Worm (Caenorhabditis elegans) whole organism, L4 larva: Measurements from ENCODE around the gene C10E2.5.

ENCODE experiments used
- F10B5.3 ChIP-seq: sonication (generic microtip); optimal IDR thresholded peaks from 2 replicates; lab custom pipeline; 2016; ENCODE audit warnings: mild to moderate bottlenecking, missing genetic modification characterization, missing compliant biosample characterization
- F44E2.7 ChIP-seq: fragments of 200-800 bp; sonication (Bioruptor generic); IDR thresholded peaks from 2 replicates; pipeline ENCODE4 v2.1.2; 2022; ENCODE audit warnings: missing genetic modification characterization, missing compliant biosample characterization
- T20F7.1 ChIP-seq: fragments of 200-800 bp; sonication (Bioruptor generic); optimal IDR thresholded peaks from 2 replicates; lab custom pipeline; 2018; ENCODE audit warnings: mild to moderate bottlenecking, missing genetic modification characterization, missing compliant biosample characterization
- Y48G9A.11 ChIP-seq: fragments of 200-800 bp; sonication (Bioruptor generic); IDR thresholded peaks from 2 replicates; pipeline ENCODE4 v1.3.6; 2022; ENCODE audit warnings: missing genetic modification reagents, missing genetic modification characterization, missing compliant biosample characterization
- Y5F2A.4 ChIP-seq: fragments of 200-800 bp; sonication (Bioruptor generic); optimal IDR thresholded peaks from 2 replicates; lab custom pipeline; 2018; ENCODE audit warnings: mild to moderate bottlenecking, missing genetic modification characterization, missing compliant biosample characterization
- ZK546.5 ChIP-seq, 2 experiments: sonication (generic microtip); optimal IDR thresholded peaks; 2 replicates each; lab custom pipeline; 2017; ENCODE audit warnings: missing biosample characterization in 2 of 2, missing genetic modification characterization in 2 of 2
- aha-1 ChIP-seq: fragments of 150-350 bp; peaks from one replicate; lab custom pipeline; 2014; ENCODE audit warnings: missing biosample characterization, missing genetic modification characterization
- ceh-20 ChIP-seq: fragments of 200-800 bp; sonication (Bioruptor generic); IDR thresholded peaks from 2 replicates; pipeline ENCODE4 v1.3.6; 2022; ENCODE audit warnings: missing genetic modification reagents, missing genetic modification characterization, missing compliant biosample characterization
- ceh-32 ChIP-seq: sonication (generic microtip); optimal IDR thresholded peaks from 2 replicates; lab custom pipeline; 2016; ENCODE audit warnings: mild to moderate bottlenecking, missing genetic modification characterization, missing compliant biosample characterization; ENCODE audit not compliant: poor library complexity
- ceh-44 ChIP-seq: fragments of 200-800 bp; sonication (Bioruptor generic); IDR thresholded peaks from 2 replicates; pipeline ENCODE4 v1.3.6; 2022; ENCODE audit warnings: missing genetic modification reagents, missing genetic modification characterization, missing compliant biosample characterization
- ceh-82 ChIP-seq: sonication (generic microtip); optimal IDR thresholded peaks from 2 replicates; lab custom pipeline; 2017; ENCODE audit warnings: missing biosample characterization, missing genetic modification characterization
- daf-16 ChIP-seq, 3 experiments: sonication (generic microtip); optimal IDR thresholded peaks; 2 replicates each; lab custom pipeline; 2016 to 2017; ENCODE audit warnings: missing genetic modification characterization in 3 of 3, missing genetic modification reagents in 3 of 3, mild to moderate bottlenecking in 2 of 3, missing compliant biosample characterization in 2 of 3, missing biosample characterization in 1 of 3, moderate library complexity in 1 of 3
- daf-19 ChIP-seq: fragments of 200-800 bp; sonication (Bioruptor generic); conservative IDR thresholded peaks from 2 replicates; pipeline ENCODE4 v1.3.6; 2022; ENCODE audit warnings: missing genetic modification characterization, missing compliant biosample characterization
- daf-8 ChIP-seq: fragments of 200-800 bp; sonication (Bioruptor generic); IDR thresholded peaks from 2 replicates; pipeline ENCODE4 v1.3.6; 2022; ENCODE audit warnings: missing genetic modification characterization, missing compliant biosample characterization
- dmd-6 ChIP-seq: fragments of 200-800 bp; sonication (Bioruptor generic); IDR thresholded peaks from 2 replicates; pipeline ENCODE4 v1.3.6; 2022; ENCODE audit warnings: missing genetic modification reagents, missing genetic modification characterization, missing compliant biosample characterization
- dmd-9 ChIP-seq: fragments of 200-800 bp; sonication (Bioruptor generic); IDR thresholded peaks from 2 replicates; pipeline ENCODE4 v1.3.6; 2022; ENCODE audit warnings: missing genetic modification reagents, missing genetic modification characterization, missing compliant biosample characterization
- dve-1 ChIP-seq: sonication (generic microtip); optimal IDR thresholded peaks from 2 replicates; lab custom pipeline; 2017; ENCODE audit warnings: antibody characterized with exemption, mild to moderate bottlenecking, missing genetic modification characterization, missing compliant biosample characterization; ENCODE audit not compliant: insufficient read depth
- egl-43 ChIP-seq: fragments of 200-800 bp; sonication (Bioruptor generic); IDR thresholded peaks from 2 replicates; pipeline ENCODE4 v1.3.6; 2022; ENCODE audit warnings: missing genetic modification reagents, missing genetic modification characterization, missing compliant biosample characterization
- fkh-10 ChIP-seq: fragments of 150-350 bp; optimal IDR thresholded peaks from 2 replicates; lab custom pipeline; 2014; ENCODE audit warnings: missing biosample characterization, missing genetic modification reagents, missing genetic modification characterization
- hif-1 ChIP-seq, 2 experiments: sonication (generic microtip); optimal IDR thresholded peaks; 2 replicates each; lab custom pipeline; 2016 to 2017; ENCODE audit warnings: missing compliant biosample characterization in 2 of 2, missing genetic modification characterization in 2 of 2, missing genetic modification reagents in 2 of 2, missing genotype in 2 of 2, mild to moderate bottlenecking in 1 of 2
- hlh-11 ChIP-seq: fragments of 200-800 bp; sonication (Bioruptor generic); optimal IDR thresholded peaks from 2 replicates; lab custom pipeline; 2018; ENCODE audit warnings: mild to moderate bottlenecking, missing genetic modification characterization, missing compliant biosample characterization
- hlh-30 ChIP-seq: sonication (generic microtip); optimal IDR thresholded peaks from 2 replicates; lab custom pipeline; 2017; ENCODE audit warnings: antibody characterized with exemption, mild to moderate bottlenecking, missing genetic modification characterization, missing compliant biosample characterization; ENCODE audit not compliant: insufficient read depth
- jun-1 ChIP-seq: fragments of 150-350 bp; optimal IDR thresholded peaks from 2 replicates; lab custom pipeline; 2014; ENCODE audit warnings: missing biosample characterization, missing genetic modification reagents, missing genetic modification characterization
- lim-7 ChIP-seq: fragments of 200-800 bp; sonication (Bioruptor generic); IDR thresholded peaks from 2 replicates; pipeline ENCODE4 v1.3.6; 2022; ENCODE audit warnings: missing genetic modification characterization, missing compliant biosample characterization
- lin-1 ChIP-seq: fragments of 200-800 bp; sonication (Bioruptor generic); IDR thresholded peaks from 2 replicates; pipeline ENCODE4 v1.3.6; 2022; ENCODE audit warnings: missing genetic modification reagents, missing genetic modification characterization, missing compliant biosample characterization
- lin-13 ChIP-seq: fragments of 150-350 bp; optimal IDR thresholded peaks from 2 replicates; lab custom pipeline; 2014; ENCODE audit warnings: missing biosample characterization, missing genetic modification reagents, missing genetic modification characterization
- lin-38 ChIP-seq: fragments of 200-800 bp; sonication (Bioruptor generic); IDR thresholded peaks from 2 replicates; pipeline ENCODE4 v1.3.6; 2022; ENCODE audit warnings: missing genetic modification reagents, missing genetic modification characterization, missing compliant biosample characterization
- mdl-1 ChIP-seq, 2 experiments: fragments of 150-350 bp in 1 of 2; sonication (generic microtip) in 1 of 2; optimal IDR thresholded peaks; 2 replicates each; lab custom pipeline; 2014 to 2017; ENCODE audit warnings: missing biosample characterization in 2 of 2, missing genetic modification characterization in 2 of 2
- mep-1 ChIP-seq: fragments of 150-350 bp; sonication (generic microtip); optimal IDR thresholded peaks from 3 replicates; lab custom pipeline; 2014; ENCODE audit warnings: missing biosample characterization, missing genetic modification characterization
- mxl-3 ChIP-seq: fragments of 200-800 bp; sonication (Bioruptor generic); optimal IDR thresholded peaks from 2 replicates; lab custom pipeline; 2018; ENCODE audit warnings: mild to moderate bottlenecking, missing genetic modification characterization, missing compliant biosample characterization
- nhr-11 ChIP-seq: fragments of 150-350 bp; optimal IDR thresholded peaks from 2 replicates; lab custom pipeline; 2014; ENCODE audit warnings: missing biosample characterization, missing genetic modification characterization
- nhr-25 ChIP-seq: sonication (generic microtip); optimal IDR thresholded peaks from 2 replicates; lab custom pipeline; 2017; ENCODE audit warnings: missing genetic modification characterization, mild to moderate bottlenecking, missing compliant biosample characterization, antibody characterized with exemption, moderate library complexity, borderline replicate concordance; ENCODE audit not compliant: insufficient read depth
- nhr-42 ChIP-seq: fragments of 200-800 bp; sonication (Bioruptor generic); IDR thresholded peaks from 2 replicates; pipeline ENCODE4 v1.3.6; 2022; ENCODE audit warnings: missing genetic modification characterization, missing compliant biosample characterization
- nhr-48 ChIP-seq: sonication (generic microtip); optimal IDR thresholded peaks from 2 replicates; lab custom pipeline; 2016; ENCODE audit warnings: mild to moderate bottlenecking, missing genetic modification characterization, missing compliant biosample characterization
- nhr-77 ChIP-seq: fragments of 150-350 bp; optimal IDR thresholded peaks from 2 replicates; lab custom pipeline; 2014; ENCODE audit warnings: missing biosample characterization, missing genetic modification characterization
- pha-4 ChIP-seq, 2 experiments: fragments of 150-350 bp in 1 of 2; fragments of 200-800 bp in 1 of 2; sonication (Bioruptor generic) in 1 of 2; IDR thresholded peaks in 1 of 2; optimal IDR thresholded peaks in 1 of 2; 2 replicates each; pipeline versions ENCODE4 v1.3.6 to Lab custom; 2014 to 2022; ENCODE audit warnings: missing genetic modification characterization in 2 of 2, missing genetic modification reagents in 2 of 2, missing biosample characterization in 1 of 2, missing compliant biosample characterization in 1 of 2
- php-3 ChIP-seq: fragments of 200-800 bp; sonication (Bioruptor generic); IDR thresholded peaks from 2 replicates; pipeline ENCODE4 v1.3.6; 2022; ENCODE audit warnings: missing genetic modification reagents, missing genetic modification characterization, missing compliant biosample characterization
- pqm-1 ChIP-seq: sonication (generic microtip); optimal IDR thresholded peaks from 2 replicates; lab custom pipeline; 2017; ENCODE audit warnings: missing biosample characterization, missing genetic modification characterization
- spr-1 ChIP-seq: sonication (generic microtip); optimal IDR thresholded peaks from 2 replicates; lab custom pipeline; 2016; ENCODE audit warnings: mild to moderate bottlenecking, missing genetic modification characterization, missing compliant biosample characterization
- tra-1 ChIP-seq: fragments of 200-800 bp; sonication (Bioruptor generic); IDR thresholded peaks from 2 replicates; pipeline ENCODE4 v1.3.6; 2022; ENCODE audit warnings: missing genetic modification reagents, missing genetic modification characterization, missing compliant biosample characterization
- unc-130 ChIP-seq: sonication (generic microtip); optimal IDR thresholded peaks from 2 replicates; lab custom pipeline; 2016; ENCODE audit warnings: missing genetic modification reagents, missing genetic modification characterization, missing compliant biosample characterization
- unc-39 ChIP-seq: sonication (generic microtip); optimal IDR thresholded peaks from 2 replicates; lab custom pipeline; 2017; ENCODE audit warnings: missing biosample characterization, missing genetic modification characterization
- unc-62 ChIP-seq, 3 experiments: fragments of 150-350 bp in 1 of 3; sonication (generic microtip); optimal IDR thresholded peaks in 2 of 3; peaks in 1 of 3; 1 replicate in 1 of 3; 2 replicates in 2 of 3; lab custom pipeline; 2014 to 2017; ENCODE audit warnings: missing biosample characterization in 3 of 3, missing genetic modification characterization in 3 of 3, missing genetic modification reagents in 3 of 3, missing genotype in 1 of 3
- vab-7 ChIP-seq: fragments of 200-800 bp; sonication (Bioruptor generic); IDR thresholded peaks from 2 replicates; pipeline ENCODE4 v1.3.6; 2022; ENCODE audit warnings: missing genetic modification reagents, missing genetic modification characterization, missing compliant biosample characterization
- zag-1 ChIP-seq: fragments of 150-350 bp; optimal IDR thresholded peaks from 2 replicates; lab custom pipeline; 2014; ENCODE audit warnings: missing biosample characterization, missing genetic modification characterization

Gene C10E2.5

DNA sequence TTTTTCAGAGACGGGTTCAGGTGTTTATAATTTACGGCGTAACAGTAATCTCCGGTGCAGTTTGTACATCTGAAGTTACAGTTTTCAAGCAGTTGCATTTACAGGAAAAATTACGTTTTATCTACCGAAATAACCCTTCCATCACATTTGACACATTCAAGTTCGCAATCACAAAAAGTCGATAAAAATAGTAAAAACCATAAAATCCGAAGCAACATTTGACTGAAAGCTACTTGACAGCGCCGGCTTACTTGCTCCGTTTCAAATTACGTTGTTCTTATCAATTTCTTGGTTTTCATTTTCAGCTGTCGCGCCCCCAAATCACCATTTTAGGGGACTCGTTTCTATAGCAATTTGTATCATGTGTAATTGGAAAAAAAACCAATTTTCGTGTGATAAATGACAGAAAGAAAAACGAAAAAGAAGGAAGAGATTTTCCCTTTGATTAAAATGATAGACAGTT lies 28.5 kb upstream of the C10E2.5 start, which contains the start of gene T01C8.3:
TSS of gene T01C8.3 (minus strand) at position 413 of the 463 bp plus-strand sequence.
- TF ChIP-seq vab-7 (GFP tag; lab: Robert Waterston, UW) (no peak), lim-7 (GFP tag; lab: Robert Waterston, UW) (no peak), Y48G9A.11 (GFP tag; lab: Robert Waterston, UW) (no peak), dve-1 (tag; lab: Kevin White, UChicago) (peak; percentile 18), ceh-20 (GFP tag; lab: Robert Waterston, UW) (peak; percentile 31; the same call in 1 of the 2 replicates), jun-1 (tag; lab: Kevin White, UChicago) (no peak), hlh-30 (tag; lab: Kevin White, UChicago) (no peak), ZK546.5 (tag; optimal IDR thresholded peaks at IDR 0.05; lab: Kevin White, UChicago) (no peak), mxl-3 (GFP tag; lab: Kevin White, UChicago) (no peak), php-3 (GFP tag; lab: Robert Waterston, UW) (0 out of 2 replicates have a peak, but pooled peaks have one; percentile 18), hlh-11 (peak; percentile 8), nhr-11 (tag; lab: Kevin White, UChicago) (no peak), daf-8 (GFP tag; lab: Robert Waterston, UW) (no peak), lin-13 (GFP tag; lab: Kevin White, UChicago) (no peak), fkh-10 (GFP tag; lab: Kevin White, UChicago) (no peak), lin-38 (GFP tag; lab: Robert Waterston, UW) (no peak), zag-1 (tag; lab: Kevin White, UChicago) (no peak), spr-1 (tag; lab: Kevin White, UChicago) (no peak), unc-62 (GFP tag; optimal IDR thresholded peaks at IDR 0.05 in 1 of 2; lab: Kevin White, UChicago) (peak in 1 of 2 experiments; percentile 86), unc-62 (tag; optimal IDR thresholded peaks at IDR 0.05; lab: Kevin White, UChicago) (no peak), F44E2.7 (no peak), ceh-82 (no peak), aha-1 (tag; lab: Kevin White, UChicago) (peak; percentile 44), ceh-32 (tag; lab: Kevin White, UChicago) (no peak), tra-1 (GFP tag; lab: Robert Waterston, UW) (peak; percentile 89), daf-19 (GFP tag; lab: Robert Waterston, UW) (no peak), hif-1 (tag; optimal IDR thresholded peaks at IDR 0.05; lab: Kevin White, UChicago) (no peak), dmd-9 (no peak), lin-1 (GFP tag; lab: Robert Waterston, UW) (0 out of 2 replicates have a peak, but pooled peaks have one; percentile 35), nhr-77 (tag; lab: Kevin White, UChicago) (no peak), Y5F2A.4 (GFP tag; lab: Kevin White, UChicago) (no peak), ceh-44 (GFP tag; lab: Robert Waterston, UW) (no peak), unc-39 (tag; lab: Kevin White, UChicago) (no peak), F10B5.3 (no peak), dmd-6 (GFP tag; lab: Robert Waterston, UW) (peak; percentile 89), pha-4 (GFP tag; IDR thresholded peaks at IDR 0.05; lab: Robert Waterston, UW) (no peak), pha-4 (tag; optimal IDR thresholded peaks at IDR 0.05; lab: Kevin White, UChicago) (no peak), egl-43 (GFP tag; lab: Robert Waterston, UW) (no peak)
- TF ChIP-seq, all 104 proteins: peak for 9

DNA sequence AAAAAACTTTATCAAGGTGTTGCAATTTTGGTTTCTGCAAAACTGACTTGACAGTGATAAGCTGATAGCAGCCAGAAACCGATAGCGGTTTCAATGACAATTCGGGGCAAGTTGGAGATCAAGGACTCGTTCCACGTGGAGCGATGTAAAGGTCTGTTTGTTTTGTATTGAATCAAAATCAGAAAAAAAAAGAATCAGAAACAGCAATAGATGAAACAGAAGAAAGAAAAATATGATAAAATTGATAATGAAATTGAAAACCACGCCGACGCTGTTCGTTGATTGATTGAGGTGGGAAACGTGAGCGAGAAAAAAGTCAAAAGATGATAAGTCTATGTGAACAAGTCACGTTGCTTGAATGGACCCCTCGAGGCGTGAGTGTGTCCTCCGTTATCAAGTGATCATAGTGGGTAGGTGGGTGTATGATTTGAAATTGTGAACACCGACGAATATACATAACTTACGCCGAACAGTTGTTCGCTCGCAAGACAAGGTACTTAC lies 21.0 kb upstream of the C10E2.5 start:
- TF ChIP-seq hlh-11: peak; percentile 78
- peak; percentile 28 for TF ChIP-seq dve-1 (tag; lab: Kevin White, UChicago)
- peak in 1 of 2 experiments; percentile 80 for TF ChIP-seq unc-62 (GFP tag; optimal IDR thresholded peaks at IDR 0.05 in 1 of 2; lab: Kevin White, UChicago)
- TF ChIP-seq unc-62 (tag; optimal IDR thresholded peaks at IDR 0.05; lab: Kevin White, UChicago): no peak
- peak; percentile 93 for TF ChIP-seq hlh-30 (tag; lab: Kevin White, UChicago)
- peak; percentile 92 for TF ChIP-seq dmd-6 (GFP tag; lab: Robert Waterston, UW)
- TF ChIP-seq nhr-48 (tag; lab: Kevin White, UChicago): peak; percentile 42
- peak; percentile 31 for TF ChIP-seq mep-1 (tag; lab: Kevin White, UChicago)
- peak; percentile 90 for TF ChIP-seq pqm-1 (tag; lab: Kevin White, UChicago)
- no peak for TF ChIP-seq nhr-25
- TF ChIP-seq unc-130 (GFP tag; lab: Kevin White, UChicago): no peak
- peak; percentile 3 for TF ChIP-seq T20F7.1 (GFP tag; lab: Kevin White, UChicago)
- peak; percentile 14 for TF ChIP-seq nhr-77 (tag; lab: Kevin White, UChicago)
- peak; percentile 21 to 78 for TF ChIP-seq mdl-1 (tag; optimal IDR thresholded peaks at IDR 0.05; lab: Kevin White, UChicago)
- no peak for TF ChIP-seq lin-13 (GFP tag; lab: Kevin White, UChicago)
- TF ChIP-seq daf-16 (GFP tag; optimal IDR thresholded peaks at IDR 0.05; lab: Kevin White, UChicago): no peak
- peak; percentile 20 for TF ChIP-seq daf-16 (tag; optimal IDR thresholded peaks at IDR 0.05; lab: Kevin White, UChicago)
- TF ChIP-seq mxl-3 (GFP tag; lab: Kevin White, UChicago): peak; percentile 88
- peak; percentile 77; the same call in 1 of the 2 replicates for TF ChIP-seq ceh-20 (GFP tag; lab: Robert Waterston, UW)
- TF ChIP-seq nhr-42 (GFP tag; lab: Robert Waterston, UW): no peak
- TF ChIP-seq tra-1 (GFP tag; lab: Robert Waterston, UW): peak; percentile 78
